Fruit fly (Drosophila melanogaster) whole organism, larva: ENCODE data around the gene PpV.

Experiments
- noc ChIP-seq: fragments of 200-800 bp; sonication (Bioruptor generic); optimal IDR thresholded peaks from 3 replicates; lab custom pipeline; 2019; ENCODE audit warnings: missing biosample characterization, mild to moderate bottlenecking, missing genetic modification characterization, moderate library complexity

Gene PpV

DNA sequence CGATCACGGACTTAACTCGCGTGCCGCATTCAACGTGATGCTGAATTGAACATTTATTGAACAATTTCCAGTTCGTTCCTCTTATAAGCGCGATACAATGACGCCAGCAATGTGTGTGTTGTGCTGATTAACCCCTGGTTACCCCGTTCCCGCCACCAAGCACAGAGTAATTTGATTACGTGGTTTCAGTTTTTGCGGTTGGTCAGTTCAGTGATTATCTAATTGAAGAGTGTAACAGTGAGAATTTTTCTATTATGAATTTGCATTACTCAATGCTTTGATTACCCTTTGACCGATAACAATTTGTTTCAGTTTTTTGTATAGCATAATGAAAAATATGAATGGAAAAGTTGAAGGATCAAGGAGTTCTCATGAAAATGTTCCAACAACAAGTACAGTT, 35.0 kb downstream of the PpV start, which contains the start of gene CG3842:
Gene CG3842, plus strand, starts transcription at position 61 of the 400 bp plus-strand sequence.
- no peak for TF ChIP-seq noc (tag; lab: Kevin White, UChicago)

- no peak for TF ChIP-seq noc (tag; lab: Kevin White, UChicago)
Measured at dm6 chrX:6334945-6335344, 37.8 kb downstream of the PpV start.

- TF ChIP-seq noc (tag; lab: Kevin White, UChicago), result no peak
Measured at dm6 chrX:6332988-6333719, 39.6 kb downstream of the PpV start.

DNA sequence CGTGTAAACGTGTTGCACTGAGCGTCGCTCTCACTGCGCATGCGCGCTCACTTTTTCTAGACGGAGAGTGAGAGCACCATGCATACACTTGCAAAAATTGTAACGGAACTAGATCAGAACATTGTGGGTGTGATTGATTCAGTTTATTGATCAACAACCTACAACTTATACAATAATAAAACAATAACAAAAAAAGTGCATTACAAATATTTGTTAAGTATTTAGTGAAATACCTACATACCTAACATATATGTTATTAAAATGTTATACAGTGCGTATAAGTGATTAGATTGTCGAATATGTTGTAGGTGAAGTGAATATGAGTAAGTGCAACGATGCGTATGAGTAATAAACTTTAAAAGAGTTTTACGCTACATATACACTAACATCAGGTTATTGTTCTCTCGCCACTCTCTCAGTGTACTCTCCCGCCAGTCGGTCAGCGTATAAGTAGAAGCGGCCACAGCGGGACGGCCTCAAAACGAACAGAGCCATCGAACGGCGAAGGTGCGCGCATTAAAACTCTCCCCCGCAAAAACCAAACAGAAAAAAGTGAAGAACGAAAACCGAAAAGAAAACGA, 42.3 kb downstream of the PpV start, which contains the start of gene CG42240:
Gene CG42240, plus strand, starts transcription at position 474 of the 581 bp plus-strand sequence.
- TF ChIP-seq noc (tag; lab: Kevin White, UChicago), result peak; percentile 53
